Worm (Caenorhabditis elegans) whole organism, mixed stage, embryonic: Measurements from ENCODE around the gene hsb-1.
A peak's percentile ranks its signal among the peaks of the same experiment; 100 is the strongest.

Experiments used
- M03D4.4 ChIP-seq: sonication (generic microtip); optimal IDR thresholded peaks from 2 replicates; lab custom pipeline; 2017; ENCODE audit warnings: mild to moderate bottlenecking, missing genetic modification characterization, missing compliant biosample characterization
- bed-3 ChIP-seq: fragments of 200-800 bp; sonication (Bioruptor generic); optimal IDR thresholded peaks from 3 replicates; lab custom pipeline; 2018; ENCODE audit warnings: mild to moderate bottlenecking, missing genetic modification characterization, moderate library complexity, missing compliant biosample characterization
- blmp-1 ChIP-seq: fragments of 150-350 bp; optimal IDR thresholded peaks from 2 replicates; lab custom pipeline; 2014; ENCODE audit warnings: missing biosample characterization, missing genetic modification characterization
- ceh-39 ChIP-seq: fragments of 150-350 bp; optimal IDR thresholded peaks from 2 replicates; lab custom pipeline; 2014; ENCODE audit warnings: missing biosample characterization, missing genetic modification characterization
- ceh-43 ChIP-seq: fragments of 200-800 bp; sonication (Bioruptor generic); optimal IDR thresholded peaks from 2 replicates; lab custom pipeline; 2018; ENCODE audit warnings: mild to moderate bottlenecking, missing genetic modification characterization, moderate library complexity, missing compliant biosample characterization
- ceh-83 ChIP-seq: fragments of 200-800 bp; sonication (Bioruptor generic); optimal IDR thresholded peaks from 2 replicates; lab custom pipeline; 2018; ENCODE audit warnings: mild to moderate bottlenecking, missing genetic modification characterization, missing compliant biosample characterization
- ces-1 ChIP-seq: fragments of 150-350 bp; optimal IDR thresholded peaks from 2 replicates; lab custom pipeline; 2014; ENCODE audit warnings: missing biosample characterization, missing genetic modification reagents, missing genetic modification characterization
- cnd-1 ChIP-seq: fragments of 200-800 bp; sonication (Bioruptor generic); optimal IDR thresholded peaks from 2 replicates; lab custom pipeline; 2018; ENCODE audit warnings: mild to moderate bottlenecking, missing genetic modification characterization, missing compliant biosample characterization
- drap-1 ChIP-seq: fragments of 200-800 bp; sonication (Bioruptor generic); optimal IDR thresholded peaks from 3 replicates; lab custom pipeline; 2018; ENCODE audit warnings: mild to moderate bottlenecking, missing genetic modification characterization, missing compliant biosample characterization
- elt-1 ChIP-seq: sonication (generic microtip); optimal IDR thresholded peaks from 2 replicates; lab custom pipeline; 2017; ENCODE audit warnings: missing genetic modification characterization, mild to moderate bottlenecking, missing compliant biosample characterization, antibody characterized with exemption, moderate library complexity, borderline replicate concordance; ENCODE audit not compliant: insufficient read depth
- elt-3 ChIP-seq: fragments of 150-350 bp; optimal IDR thresholded peaks from 2 replicates; lab custom pipeline; 2014; ENCODE audit warnings: missing biosample characterization, missing genetic modification characterization
- ham-2 ChIP-seq: fragments of 200-800 bp; sonication (Bioruptor generic); optimal IDR thresholded peaks from 2 replicates; lab custom pipeline; 2018; ENCODE audit warnings: mild to moderate bottlenecking, missing genetic modification characterization, missing compliant biosample characterization
- hlh-1 ChIP-seq: fragments of 150-350 bp; optimal IDR thresholded peaks from 2 replicates; lab custom pipeline; 2014; ENCODE audit warnings: missing biosample characterization, missing genetic modification reagents, missing genetic modification characterization
- lin-13 ChIP-seq: fragments of 150-350 bp; optimal IDR thresholded peaks from 2 replicates; lab custom pipeline; 2014; ENCODE audit warnings: missing biosample characterization, missing genetic modification characterization
- lin-32 ChIP-seq: fragments of 200-800 bp; sonication (Bioruptor generic); optimal IDR thresholded peaks from 2 replicates; lab custom pipeline; 2018; ENCODE audit warnings: mild to moderate bottlenecking, missing genetic modification characterization, missing compliant biosample characterization
- lsy-2 ChIP-seq: fragments of 150-350 bp; optimal IDR thresholded peaks from 2 replicates; lab custom pipeline; 2014; ENCODE audit warnings: missing biosample characterization, missing genetic modification characterization
- mab-5 ChIP-seq: fragments of 150-350 bp; optimal IDR thresholded peaks from 2 replicates; lab custom pipeline; 2014; ENCODE audit warnings: missing biosample characterization, missing genetic modification characterization
- mep-1 ChIP-seq: fragments of 150-350 bp; optimal IDR thresholded peaks from 2 replicates; lab custom pipeline; 2017; ENCODE audit warnings: missing biosample characterization, missing genetic modification reagents, missing genetic modification characterization, inconsistent platforms
- mls-2 ChIP-seq: sonication (generic microtip); optimal IDR thresholded peaks from 2 replicates; lab custom pipeline; 2016; ENCODE audit warnings: mild to moderate bottlenecking, missing genetic modification characterization, moderate library complexity, missing compliant biosample characterization
- nhr-12 ChIP-seq: fragments of 150-350 bp; optimal IDR thresholded peaks from 2 replicates; lab custom pipeline; 2014; ENCODE audit warnings: missing biosample characterization, missing genetic modification characterization
- nhr-2 ChIP-seq: fragments of 150-350 bp; optimal IDR thresholded peaks from 2 replicates; lab custom pipeline; 2014; ENCODE audit warnings: missing biosample characterization, missing genetic modification characterization
- nhr-237 ChIP-seq: fragments of 150-350 bp; optimal IDR thresholded peaks from 2 replicates; lab custom pipeline; 2014; ENCODE audit warnings: missing biosample characterization, missing genetic modification characterization
- nhr-76 ChIP-seq: sonication (generic microtip); optimal IDR thresholded peaks from 2 replicates; lab custom pipeline; 2017; ENCODE audit warnings: missing biosample characterization, missing genetic modification characterization
- pha-4 ChIP-seq: fragments of 150-350 bp; optimal IDR thresholded peaks from 2 replicates; lab custom pipeline; 2018; ENCODE audit warnings: missing biosample characterization, missing genetic modification reagents, missing genetic modification characterization
- sem-2 ChIP-seq: fragments of 200-800 bp; sonication (Bioruptor generic); optimal IDR thresholded peaks from 2 replicates; lab custom pipeline; 2018; ENCODE audit warnings: mild to moderate bottlenecking, missing genetic modification characterization, missing compliant biosample characterization
- snpc-4 ChIP-seq: fragments of 150-350 bp; optimal IDR thresholded peaks from 2 replicates; lab custom pipeline; 2014; ENCODE audit warnings: missing biosample characterization, missing genetic modification characterization
- sptf-1 ChIP-seq: sonication (generic microtip); optimal IDR thresholded peaks from 2 replicates; lab custom pipeline; 2017; ENCODE audit warnings: mild to moderate bottlenecking, missing genetic modification characterization, moderate library complexity, missing compliant biosample characterization
- tbx-8 ChIP-seq: fragments of 200-800 bp; sonication (Bioruptor generic); optimal IDR thresholded peaks from 2 replicates; lab custom pipeline; 2018; ENCODE audit warnings: mild to moderate bottlenecking, missing genetic modification characterization, moderate library complexity, missing compliant biosample characterization
- unc-120 ChIP-seq: sonication (generic microtip); optimal IDR thresholded peaks from 2 replicates; lab custom pipeline; 2017; ENCODE audit warnings: missing genetic modification characterization, missing compliant biosample characterization; ENCODE audit not compliant: poor library complexity, severe bottlenecking
- unc-39 ChIP-seq: fragments of 150-350 bp; optimal IDR thresholded peaks from 2 replicates; lab custom pipeline; 2014; ENCODE audit warnings: missing biosample characterization, missing genetic modification characterization
- unc-62 ChIP-seq: fragments of 150-350 bp; optimal IDR thresholded peaks from 2 replicates; lab custom pipeline; 2014; ENCODE audit warnings: missing biosample characterization, missing genetic modification reagents, missing genetic modification characterization
- zip-8 ChIP-seq: fragments of 150-350 bp; optimal IDR thresholded peaks from 2 replicates; lab custom pipeline; 2014; ENCODE audit warnings: missing biosample characterization, missing genetic modification characterization

The hsb-1 gene

DNA sequence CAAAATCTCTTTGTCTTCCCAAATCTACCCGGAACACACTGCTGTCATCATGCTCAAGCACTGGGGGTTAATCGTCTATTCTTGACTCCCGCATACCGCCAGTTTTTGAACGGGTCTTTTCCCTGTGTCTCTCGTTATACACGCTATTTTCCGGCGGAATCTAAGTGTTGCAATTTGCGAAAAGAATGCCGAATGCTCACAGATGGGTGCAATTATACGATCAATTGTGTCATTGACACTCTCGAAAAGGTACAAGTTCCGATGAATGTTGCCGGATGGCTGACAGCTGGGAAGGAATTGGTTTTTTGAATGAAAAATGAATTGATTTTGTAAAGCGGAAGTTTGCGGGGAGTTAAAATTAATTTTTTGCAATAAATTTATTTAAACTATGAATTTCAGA, 15.1 kb downstream of the hsb-1 start:
- no peak for TF ChIP-seq blmp-1 (tag; lab: Kevin White, UChicago)
- TF ChIP-seq nhr-2 (tag; lab: Kevin White, UChicago), result peak; percentile 92
- TF ChIP-seq ham-2 (GFP tag; lab: Kevin White, UChicago), result no peak
- TF ChIP-seq mls-2 (tag; lab: Kevin White, UChicago), result no peak
- TF ChIP-seq hlh-1, result no peak
- peak; percentile 91 for TF ChIP-seq lin-32 (GFP tag; lab: Kevin White, UChicago)
- TF ChIP-seq, all 35 proteins: peak for 2

DNA sequence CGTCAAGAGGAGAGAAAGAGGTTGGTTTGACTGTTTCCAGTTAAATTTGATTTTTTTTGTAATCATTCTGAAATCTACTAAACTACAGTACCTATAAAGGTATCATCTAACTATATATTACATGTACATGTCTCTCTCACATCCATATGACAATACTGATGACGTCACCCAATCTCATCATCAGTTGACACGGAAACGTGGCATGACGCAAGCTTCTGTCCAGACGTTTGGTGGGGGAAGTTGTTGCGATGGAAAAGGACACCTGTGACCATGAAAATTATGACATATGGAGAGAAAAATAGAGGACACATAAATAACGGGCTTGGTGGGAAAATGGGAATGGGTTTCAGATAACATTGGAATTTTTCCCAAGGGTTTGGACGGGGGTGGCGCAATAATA, 18.0 kb downstream of the hsb-1 start:
- TF ChIP-seq tbx-8 (GFP tag; lab: Kevin White, UChicago) (no peak), M03D4.4 (tag; lab: Kevin White, UChicago) (no peak), nhr-2 (tag; lab: Kevin White, UChicago) (peak; percentile 87), snpc-4 (no peak), unc-62 (GFP tag; lab: Kevin White, UChicago) (peak; percentile 46), cnd-1 (tag; lab: Kevin White, UChicago) (peak; percentile 49), lin-13 (tag; lab: Kevin White, UChicago) (no peak), mab-5 (no peak), zip-8 (peak; percentile 97), nhr-237 (tag; lab: Kevin White, UChicago) (no peak), ces-1 (GFP tag; lab: Kevin White, UChicago) (no peak), unc-120 (tag; lab: Kevin White, UChicago) (no peak), pha-4 (no peak), ham-2 (GFP tag; lab: Kevin White, UChicago) (no peak), lin-32 (GFP tag; lab: Kevin White, UChicago) (peak; percentile 43)

DNA sequence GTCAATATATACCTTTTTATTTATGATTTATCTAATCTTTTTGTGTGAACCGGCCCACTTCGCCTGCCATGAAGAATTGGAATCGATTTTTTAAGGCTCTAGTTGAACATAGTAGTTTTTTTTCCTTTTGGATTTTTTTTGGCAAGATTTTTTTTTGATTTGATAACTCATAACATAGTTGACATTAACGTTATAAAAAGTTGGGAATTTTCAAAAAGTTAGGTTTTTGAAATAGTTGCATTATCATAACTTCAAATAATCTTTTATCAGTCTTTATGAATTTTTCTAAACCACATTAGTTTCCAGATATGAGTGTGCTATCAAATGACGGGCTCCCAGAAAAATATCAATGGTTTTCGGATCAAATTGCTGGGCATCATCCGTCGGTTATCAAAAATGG, 19.2 kb downstream of the hsb-1 start, which contains the start of gene ipmk-1:
TSS of gene ipmk-1 (plus strand) at position 301 of the 400 bp plus-strand sequence.
- TF ChIP-seq unc-62 (GFP tag; lab: Kevin White, UChicago), result no peak
- no peak for TF ChIP-seq nhr-76 (tag; lab: Kevin White, UChicago)
- TF ChIP-seq lin-32 (GFP tag; lab: Kevin White, UChicago), result no peak
- TF ChIP-seq mls-2 (tag; lab: Kevin White, UChicago), result no peak
- no peak for TF ChIP-seq ceh-39
- no peak for TF ChIP-seq ceh-43 (GFP tag; lab: Kevin White, UChicago)
- TF ChIP-seq ham-2 (GFP tag; lab: Kevin White, UChicago), result no peak
- no peak for TF ChIP-seq elt-1 (tag; lab: Kevin White, UChicago)
- TF ChIP-seq tbx-8 (GFP tag; lab: Kevin White, UChicago), result no peak
- no peak for TF ChIP-seq lsy-2 (tag; lab: Kevin White, UChicago)
- TF ChIP-seq nhr-12 (tag; lab: Kevin White, UChicago), result no peak
- TF ChIP-seq mab-5, result no peak
- no peak for TF ChIP-seq elt-3
- TF ChIP-seq M03D4.4 (tag; lab: Kevin White, UChicago), result no peak
- TF ChIP-seq bed-3, result no peak
- no peak for TF ChIP-seq drap-1 (GFP tag; lab: Kevin White, UChicago)
- TF ChIP-seq lin-13 (tag; lab: Kevin White, UChicago), result no peak
- no peak for TF ChIP-seq sem-2
- no peak for TF ChIP-seq ces-1 (GFP tag; lab: Kevin White, UChicago)

DNA sequence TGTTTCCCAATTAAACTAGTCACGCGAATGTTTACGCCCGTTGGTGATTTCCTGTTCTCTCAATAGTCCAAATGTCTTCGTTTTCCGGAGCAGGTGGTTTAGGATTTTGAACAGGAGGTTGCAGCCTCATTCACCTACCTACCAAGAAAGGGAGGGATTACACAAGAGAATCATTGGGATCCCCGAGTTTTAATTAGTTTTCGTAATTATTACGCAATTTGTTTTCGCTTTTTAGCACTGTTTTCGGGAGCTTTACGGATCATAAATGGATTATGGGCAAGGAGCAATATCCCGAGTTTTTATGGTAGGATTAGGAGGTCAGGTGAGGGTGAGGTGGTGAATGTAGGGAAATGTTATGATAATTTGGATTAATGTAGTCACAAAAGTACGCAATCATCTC, 21.1 kb downstream of the hsb-1 start:
- TF ChIP-seq mls-2 (tag; lab: Kevin White, UChicago) (peak; percentile 46), sptf-1 (tag; lab: Kevin White, UChicago) (no peak), blmp-1 (tag; lab: Kevin White, UChicago) (no peak), zip-8 (peak; percentile 97), unc-39 (no peak), mep-1 (tag; lab: Kevin White, UChicago) (no peak), cnd-1 (tag; lab: Kevin White, UChicago) (peak; percentile 58), ceh-43 (GFP tag; lab: Kevin White, UChicago) (peak; percentile 47), M03D4.4 (tag; lab: Kevin White, UChicago) (no peak), lin-32 (GFP tag; lab: Kevin White, UChicago) (no peak), ceh-83 (GFP tag; lab: Kevin White, UChicago) (peak; percentile 44), mab-5 (no peak)
